Worm (Caenorhabditis elegans): Measurements from ENCODE around the gene ora-1.

The ora-1 gene

ce11 chrIV:7976210-7976609, 1.5 kb upstream of the ora-1 start, which contains the start of gene F57H12.6:
Gene F57H12.6 (minus strand): TSS chrIV:7976310.
- TF ChIP-seq unc-62 (GFP tag; optimal IDR thresholded peaks at IDR 0.05): no peak

- no peak for TF ChIP-seq unc-62 (GFP tag; optimal IDR thresholded peaks at IDR 0.05)
Observed at ce11 chrIV:7979588-7979987, 1.9 kb downstream of the ora-1 start, which contains the start of gene unc-24. Gene unc-24 (plus strand): TSS chrIV:7979870.

ce11 chrIV:7982024-7982576, 4.4 kb downstream of the ora-1 start, which contains the start of gene arf-5:
Gene arf-5 (plus strand): TSS chrIV:7982526.
- TF ChIP-seq unc-62 (GFP tag; optimal IDR thresholded peaks at IDR 0.05): no peak

- TF ChIP-seq unc-62 (GFP tag; optimal IDR thresholded peaks at IDR 0.05): no peak
Observed at ce11 chrIV:7983021-7983420, 5.3 kb downstream of the ora-1 start.

ce11 chrIV:7983728-7984346, 6.1 kb downstream of the ora-1 start:
- TF ChIP-seq unc-62 (GFP tag; optimal IDR thresholded peaks at IDR 0.05): no peak

- no peak for TF ChIP-seq unc-62 (GFP tag; optimal IDR thresholded peaks at IDR 0.05)
Observed at ce11 chrIV:7985737-7986136, 8.0 kb downstream of the ora-1 start.

- no peak for TF ChIP-seq unc-62 (GFP tag; optimal IDR thresholded peaks at IDR 0.05)
Observed at ce11 chrIV:7987083-7987482, 9.4 kb downstream of the ora-1 start, which contains the start of gene mec-17. Gene mec-17 (minus strand): TSS chrIV:7987183.

- no peak for TF ChIP-seq unc-62 (GFP tag; optimal IDR thresholded peaks at IDR 0.05)
Observed at ce11 chrIV:7988385-7988784, 10.7 kb downstream of the ora-1 start, which contains the start of gene col-115. Gene col-115 (plus strand): TSS chrIV:7988685.

- TF ChIP-seq unc-62 (GFP tag; optimal IDR thresholded peaks at IDR 0.05): no peak
Observed at ce11 chrIV:7994715-7995114, 17.0 kb downstream of the ora-1 start.

ce11 chrIV:8000763-8001162, 23.1 kb downstream of the ora-1 start:
- TF ChIP-seq unc-62 (GFP tag; optimal IDR thresholded peaks at IDR 0.05): no peak

ce11 chrIV:8004019-8004418, 26.3 kb downstream of the ora-1 start, which contains the start of gene rig-4:
Gene rig-4 (minus strand): TSS chrIV:8004119.
- no peak for TF ChIP-seq unc-62 (GFP tag; optimal IDR thresholded peaks at IDR 0.05)

ce11 chrIV:8005376-8005775, 27.7 kb downstream of the ora-1 start:
- no peak for TF ChIP-seq unc-62 (GFP tag; optimal IDR thresholded peaks at IDR 0.05)

ce11 chrIV:8006161-8006560, 28.5 kb downstream of the ora-1 start:
- no peak for TF ChIP-seq unc-62 (GFP tag; optimal IDR thresholded peaks at IDR 0.05)

ce11 chrIV:8007549-8007948, 29.9 kb downstream of the ora-1 start:
- no peak for TF ChIP-seq unc-62 (GFP tag; optimal IDR thresholded peaks at IDR 0.05)

ce11 chrIV:8008137-8008536, 30.4 kb downstream of the ora-1 start:
- no peak for TF ChIP-seq unc-62 (GFP tag; optimal IDR thresholded peaks at IDR 0.05)

ce11 chrIV:8009374-8009773, 31.7 kb downstream of the ora-1 start:
- TF ChIP-seq unc-62 (GFP tag; optimal IDR thresholded peaks at IDR 0.05): no peak

- no peak for TF ChIP-seq unc-62 (GFP tag; optimal IDR thresholded peaks at IDR 0.05)
Observed at ce11 chrIV:8010521-8010920, 32.8 kb downstream of the ora-1 start.
